Fruit fly (Drosophila melanogaster) whole organism, pupa: ENCODE results near the gene CG43980.

ENCODE experiments used
- CG12605 ChIP-seq: fragments of 200-800 bp; sonication (Bioruptor generic); IDR thresholded peaks from 2 replicates; pipeline ENCODE4 v1.3.6; 2022; ENCODE audit warnings: missing biosample characterization, missing genetic modification characterization
- CG13204 ChIP-seq: fragments of 200-800 bp; sonication (Bioruptor generic); optimal IDR thresholded peaks from 2 replicates; lab custom pipeline; 2018; ENCODE audit warnings: missing biosample characterization, mild to moderate bottlenecking, missing genetic modification characterization, moderate library complexity
- CG8159 ChIP-seq: fragments of 200-800 bp; sonication (Bioruptor generic); optimal IDR thresholded peaks from 3 replicates; lab custom pipeline; 2018; ENCODE audit warnings: missing biosample characterization, mild to moderate bottlenecking, missing genetic modification characterization, moderate library complexity
- CG8301 ChIP-seq: fragments of 200-800 bp; sonication (Bioruptor generic); optimal IDR thresholded peaks from 2 replicates; lab custom pipeline; 2018; ENCODE audit warnings: missing biosample characterization, mild to moderate bottlenecking, missing genetic modification characterization
- EcR ChIP-seq: fragments of 200-800 bp; sonication (Bioruptor generic); optimal IDR thresholded peaks from 3 replicates; lab custom pipeline; 2019; ENCODE audit warnings: missing biosample characterization, missing genetic modification characterization, mild to moderate bottlenecking, moderate library complexity, missing genetic modification reagents
- Pif1B ChIP-seq: fragments of 200-800 bp; sonication (Bioruptor generic); optimal IDR thresholded peaks from 3 replicates; lab custom pipeline; 2016; ENCODE audit warnings: missing biosample characterization, missing genetic modification characterization
- fd96Ca ChIP-seq: fragments of 200-800 bp; sonication (Bioruptor generic); IDR thresholded peaks from 3 replicates; pipeline ENCODE4 v1.3.6; 2022; ENCODE audit warnings: missing biosample characterization, missing genetic modification characterization
- rn ChIP-seq: fragments of 200-800 bp; sonication (Bioruptor generic); IDR thresholded peaks from 2 replicates; pipeline ENCODE4 v1.3.6; 2022; ENCODE audit warnings: missing biosample characterization, missing genetic modification characterization

dm6 chr3L:21635208-21635607 is 9.6 kb upstream of the CG43980 start, which contains the start of gene ORMDL:
- no peak for TF ChIP-seq fd96Ca (GFP tag; lab: Robert Waterston, UW)
- TF ChIP-seq Pif1B (GFP tag; lab: Kevin White, UChicago): no peak
- no peak for TF ChIP-seq CG8301 (tag; lab: Kevin White, UChicago)
- TF ChIP-seq EcR (GFP tag; lab: Kevin White, UChicago): no peak
- TF ChIP-seq CG12605: no peak
- TF ChIP-seq rn (GFP tag; lab: Robert Waterston, UW): no peak
- no peak for TF ChIP-seq CG13204 (GFP tag; lab: Kevin White, UChicago)
- no peak for TF ChIP-seq CG8159 (tag; lab: Kevin White, UChicago)
